Worm (Caenorhabditis elegans) whole organism, L1 larva: ENCODE results near the gene C32H11.4.

Experiments used
- ceh-88 ChIP-seq: fragments of 200-800 bp; sonication (Bioruptor generic); IDR thresholded peaks from 2 replicates; pipeline ENCODE4 v1.3.6; 2022; ENCODE audit warnings: missing genetic modification characterization, missing compliant biosample characterization
- nhr-237 ChIP-seq: fragments of 150-350 bp; optimal IDR thresholded peaks from 2 replicates; lab custom pipeline; 2014; ENCODE audit warnings: missing biosample characterization, missing genetic modification characterization
- ztf-11 ChIP-seq, 2 experiments: sonication (generic microtip); optimal IDR thresholded peaks; 2 replicates each; lab custom pipeline; 2016 to 2017; ENCODE audit warnings: missing genetic modification characterization in 2 of 2, missing biosample characterization in 1 of 2, missing compliant biosample characterization in 1 of 2

- no peak for TF ChIP-seq nhr-237 (tag; lab: Kevin White, UChicago)
- no peak for TF ChIP-seq ztf-11 (tag; optimal IDR thresholded peaks at IDR 0.05; lab: Kevin White, UChicago)
- no peak for TF ChIP-seq ceh-88
Measured at ce11 chrIV:12926639-12927038, 5.6 kb downstream of the C32H11.4 start, which contains the start of gene srlf-5.
